Worm (Caenorhabditis elegans): ENCODE data around the gene srh-74.

The srh-74 gene

DNA sequence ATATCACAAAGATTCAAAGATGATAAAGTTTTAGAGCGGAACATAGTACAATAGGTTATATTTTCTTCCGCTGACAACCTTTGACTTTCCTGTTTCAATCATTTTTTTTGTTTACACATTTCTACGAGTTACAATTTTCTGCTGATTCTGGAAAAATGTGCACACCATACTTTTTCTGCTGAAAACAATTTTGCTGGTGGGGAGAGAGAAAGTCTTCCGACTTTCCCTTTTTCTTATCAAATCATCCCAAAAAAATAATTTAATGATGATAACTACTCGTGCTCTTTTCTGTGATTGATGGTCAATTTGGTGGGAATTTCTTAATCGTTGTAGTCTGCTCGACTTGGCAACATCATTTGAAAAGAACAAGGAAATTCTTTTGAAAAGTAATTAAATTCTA, 40.9 kb downstream of the srh-74 start:
- no peak for TF ChIP-seq unc-62 (GFP tag; optimal IDR thresholded peaks at IDR 0.05)

DNA sequence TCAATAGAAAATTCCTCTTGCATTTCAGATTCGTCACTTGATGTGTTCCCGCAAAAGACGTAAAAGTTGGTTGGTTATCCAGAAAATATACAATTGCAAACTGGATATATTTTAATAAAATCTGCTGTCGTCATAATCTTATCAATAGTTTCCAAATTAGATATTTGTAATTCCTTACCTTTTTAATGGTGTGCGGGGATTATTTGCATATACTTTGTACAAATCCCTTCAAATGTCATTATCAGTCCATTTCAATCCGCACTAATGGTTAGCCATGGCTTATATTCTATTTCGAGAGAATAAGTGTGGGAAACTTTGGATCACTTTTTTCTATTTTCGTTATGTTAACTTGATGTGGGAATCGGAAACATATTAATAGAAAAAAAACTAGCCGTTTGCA, 44.5 kb downstream of the srh-74 start:
- no peak for TF ChIP-seq unc-62 (GFP tag; optimal IDR thresholded peaks at IDR 0.05)

DNA sequence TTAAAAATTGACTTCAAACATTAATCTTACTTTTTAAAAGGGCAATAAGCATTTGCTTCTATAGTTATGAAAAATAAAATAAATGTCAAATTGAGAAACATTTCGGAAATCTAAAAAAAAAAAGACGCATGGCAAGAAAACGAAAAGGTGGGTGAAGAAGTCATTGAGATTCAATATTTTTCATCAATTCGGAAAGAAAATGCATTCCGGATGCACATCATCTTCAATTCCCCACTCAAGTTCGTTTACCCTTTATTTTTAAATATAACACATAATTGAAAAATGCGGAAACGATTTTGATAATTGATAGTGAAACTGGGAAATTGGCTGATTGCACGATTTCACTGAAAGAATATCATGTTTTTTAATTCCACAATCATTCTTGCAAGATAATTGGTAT, 46.1 kb downstream of the srh-74 start, which contains the start of gene F53B7.4:
Gene F53B7.4, minus strand, starts transcription at position 101 of the 400 bp plus-strand sequence.
- TF ChIP-seq unc-62 (GFP tag; optimal IDR thresholded peaks at IDR 0.05), result no peak

DNA sequence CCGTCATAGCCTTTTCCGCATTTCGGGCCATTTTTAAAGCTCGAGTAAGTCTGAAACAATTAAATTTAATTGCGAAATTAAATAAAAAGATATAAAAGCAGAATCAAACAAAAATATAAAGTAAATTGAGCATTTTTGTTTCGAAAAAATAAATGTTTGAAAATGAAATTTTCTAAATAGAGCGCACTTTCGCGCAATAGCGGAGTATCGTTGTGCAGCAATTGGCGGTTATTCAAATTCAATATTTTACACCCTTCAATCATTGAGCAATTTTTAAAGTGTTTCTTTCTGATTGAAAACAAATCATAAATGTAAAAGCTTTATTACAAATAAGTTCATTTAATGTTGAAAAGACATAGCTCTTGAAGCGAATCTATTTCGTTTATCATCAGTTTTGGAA, 47.9 kb downstream of the srh-74 start, which contains the start of gene isy-1:
Gene isy-1, minus strand, starts transcription at position 50 of the 400 bp plus-strand sequence.
- no peak for TF ChIP-seq unc-62 (GFP tag; optimal IDR thresholded peaks at IDR 0.05)

DNA sequence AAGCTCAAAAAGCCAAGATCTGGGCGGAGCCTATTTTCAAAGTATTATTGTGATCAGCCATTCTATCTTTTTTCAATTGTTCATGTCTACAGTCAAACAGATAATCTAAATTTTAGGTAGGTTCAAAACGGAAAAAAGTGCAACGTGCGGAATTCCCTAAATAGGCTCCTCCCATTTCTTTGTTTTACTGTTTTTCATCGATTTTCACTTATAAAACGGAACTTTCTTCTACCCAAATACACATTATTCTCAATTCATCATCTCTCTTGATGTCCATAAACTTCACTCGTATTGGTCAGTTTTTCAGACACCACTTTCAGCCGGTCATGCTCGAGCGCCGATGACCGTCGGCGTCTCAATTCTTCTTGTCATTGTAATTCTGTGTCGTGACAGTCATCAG, 49.8 kb downstream of the srh-74 start, which contains the start of gene F53B7.7:
Gene F53B7.7, plus strand, starts transcription at position 301 of the 400 bp plus-strand sequence.
- TF ChIP-seq unc-62 (GFP tag; optimal IDR thresholded peaks at IDR 0.05), result no peak

Data from whole organism, dauer.